Worm (Caenorhabditis elegans) whole organism, late embryonic: ENCODE data around the gene vav-1.

ENCODE experiments used
- eyg-1 ChIP-seq: sonication (generic microtip); optimal IDR thresholded peaks from 2 replicates; lab custom pipeline; 2016; ENCODE audit warnings: missing genotype, missing genetic modification characterization, missing compliant biosample characterization
- fkh-10 ChIP-seq: fragments of 150-350 bp; optimal IDR thresholded peaks from 2 replicates; lab custom pipeline; 2014; ENCODE audit warnings: missing biosample characterization, missing genetic modification reagents, missing genetic modification characterization
- nfya-1 ChIP-seq: sonication (generic microtip); optimal IDR thresholded peaks from 2 replicates; lab custom pipeline; 2017; ENCODE audit warnings: missing genetic modification characterization, mild to moderate bottlenecking, missing compliant biosample characterization, antibody characterized with exemption, moderate library complexity
- nhr-11 ChIP-seq: fragments of 150-350 bp; optimal IDR thresholded peaks from 2 replicates; lab custom pipeline; 2014; ENCODE audit warnings: missing biosample characterization, missing genetic modification characterization
- ztf-16 ChIP-seq: sonication (generic microtip); optimal IDR thresholded peaks from 2 replicates; lab custom pipeline; 2017; ENCODE audit warnings: missing genetic modification characterization, missing compliant biosample characterization

DNA sequence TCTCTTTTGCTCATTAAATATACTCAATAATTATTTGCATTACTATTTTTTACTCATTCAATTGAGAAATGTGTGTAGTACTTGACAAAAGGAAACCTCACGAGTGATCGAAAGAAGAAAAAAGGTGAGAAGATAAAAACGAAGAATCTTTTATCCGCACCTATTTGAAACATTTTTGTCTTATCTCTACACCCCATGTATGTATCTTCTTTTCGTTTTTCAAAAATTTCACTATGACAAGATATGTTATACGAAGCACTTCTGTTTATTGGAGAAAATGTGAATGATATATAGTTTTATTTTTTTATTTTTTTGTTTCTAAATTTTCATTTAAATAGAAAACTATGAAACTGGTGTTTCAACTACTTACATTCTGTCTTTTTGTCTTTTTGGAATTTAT is 27.0 kb downstream of the vav-1 start:
- no peak for TF ChIP-seq nhr-11 (tag; lab: Kevin White, UChicago)
- no peak for TF ChIP-seq eyg-1 (tag; lab: Kevin White, UChicago)
- no peak for TF ChIP-seq ztf-16 (tag; lab: Kevin White, UChicago)
- no peak for TF ChIP-seq fkh-10 (GFP tag; lab: Kevin White, UChicago)
- TF ChIP-seq nfya-1 (tag; lab: Kevin White, UChicago): no peak
